Worm (Caenorhabditis elegans) whole organism, L1 larva: ENCODE data around the gene Y80D4G.2.

Experiments
- alr-1 ChIP-seq: fragments of 200-800 bp; sonication (Bioruptor generic); optimal IDR thresholded peaks from 2 replicates; lab custom pipeline; 2018; ENCODE audit warnings: borderline replicate concordance, mild to moderate bottlenecking, missing genetic modification characterization, missing compliant biosample characterization
- ceh-82 ChIP-seq, 3 experiments: fragments of 150-350 bp in 1 of 3; sonication (generic microtip) in 2 of 3; optimal IDR thresholded peaks; 2 replicates each; lab custom pipeline; 2014 to 2017; ENCODE audit warnings: missing biosample characterization in 3 of 3, missing genetic modification characterization in 3 of 3
- ces-1 ChIP-seq: fragments of 150-350 bp; optimal IDR thresholded peaks from 2 replicates; lab custom pipeline; 2014; ENCODE audit warnings: missing biosample characterization, missing genetic modification reagents, missing genetic modification characterization
- egl-27 ChIP-seq, 2 experiments: fragments of 150-350 bp in 1 of 2; sonication (generic microtip); optimal IDR thresholded peaks; 3 replicates each; lab custom pipeline; 2017 to 2018; ENCODE audit warnings: missing biosample characterization in 2 of 2, missing genetic modification characterization in 2 of 2, missing genetic modification reagents in 2 of 2
- elt-3 ChIP-seq, 6 experiments: fragments of 150-350 bp in 1 of 6; sonication (generic microtip); optimal IDR thresholded peaks; 2 replicates each; lab custom pipeline; 2017 to 2018; ENCODE audit warnings: missing biosample characterization in 6 of 6, missing genetic modification characterization in 6 of 6, inconsistent platforms in 1 of 6
- hlh-17 ChIP-seq: fragments of 200-800 bp; sonication (Bioruptor generic); optimal IDR thresholded peaks from 2 replicates; lab custom pipeline; 2018; ENCODE audit warnings: missing genetic modification characterization, mild to moderate bottlenecking, missing compliant biosample characterization, moderate library complexity, borderline replicate concordance
- nhr-11 ChIP-seq: fragments of 150-350 bp; optimal IDR thresholded peaks from 2 replicates; lab custom pipeline; 2014; ENCODE audit warnings: missing biosample characterization, missing genetic modification characterization
- nhr-12 ChIP-seq: sonication (generic microtip); optimal IDR thresholded peaks from 2 replicates; lab custom pipeline; 2017; ENCODE audit warnings: missing biosample characterization, missing genetic modification characterization
- nhr-76 ChIP-seq: sonication (generic microtip); optimal IDR thresholded peaks from 2 replicates; lab custom pipeline; 2017; ENCODE audit warnings: missing biosample characterization, missing genetic modification characterization
- snpc-4 ChIP-seq: fragments of 150-350 bp; optimal IDR thresholded peaks from 2 replicates; lab custom pipeline; 2014; ENCODE audit warnings: missing biosample characterization, missing genetic modification characterization
- snu-23 ChIP-seq: sonication (generic microtip); optimal IDR thresholded peaks from 2 replicates; lab custom pipeline; 2016; ENCODE audit warnings: missing genetic modification characterization, missing compliant biosample characterization
- sox-4 ChIP-seq: sonication (generic microtip); optimal IDR thresholded peaks from 2 replicates; lab custom pipeline; 2016; ENCODE audit warnings: missing genetic modification characterization, missing compliant biosample characterization
- zag-1 ChIP-seq: fragments of 150-350 bp; optimal IDR thresholded peaks from 2 replicates; lab custom pipeline; 2014; ENCODE audit warnings: missing biosample characterization, missing genetic modification characterization

DNA sequence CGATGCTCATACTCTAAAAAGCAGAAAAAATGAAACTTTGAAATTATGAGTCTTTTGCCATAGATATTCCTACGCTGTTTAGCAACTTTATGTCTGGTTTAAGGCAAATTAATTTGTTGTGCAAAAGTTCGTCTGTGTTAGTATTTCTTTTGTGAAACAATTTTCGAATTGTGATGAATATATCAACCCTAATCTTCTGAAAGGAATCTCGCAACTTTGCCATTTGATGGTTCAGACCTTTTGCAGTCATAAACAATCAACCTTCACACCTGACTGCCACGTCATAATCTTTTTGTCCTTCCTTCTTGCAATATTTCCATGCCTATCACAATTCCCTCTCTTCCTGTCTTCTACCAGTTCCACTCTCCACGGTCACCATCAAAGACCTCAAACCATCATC, 25.5 kb upstream of the Y80D4G.2 start:
- TF ChIP-seq sox-4 (tag; lab: Kevin White, UChicago) (no peak), nhr-12 (tag; lab: Kevin White, UChicago) (no peak), hlh-17 (GFP tag; lab: Kevin White, UChicago) (no peak), snpc-4 (tag; lab: Kevin White, UChicago) (no peak), nhr-11 (tag; lab: Kevin White, UChicago) (no peak), ces-1 (GFP tag; lab: Kevin White, UChicago) (no peak), zag-1 (no peak), elt-3 (tag; optimal IDR thresholded peaks at IDR 0.05; lab: Kevin White, UChicago) (no peak), egl-27 (tag; optimal IDR thresholded peaks at IDR 0.05; lab: Kevin White, UChicago) (no peak), snu-23 (no peak), ceh-82 (tag; optimal IDR thresholded peaks at IDR 0.05; lab: Kevin White, UChicago) (no peak), nhr-76 (tag; lab: Kevin White, UChicago) (no peak), alr-1 (tag; lab: Kevin White, UChicago) (no peak)
